Worm (Caenorhabditis elegans) whole organism, L1 larva: ENCODE results near the gene clec-251.

Experiments
- aha-1 ChIP-seq: fragments of 150-350 bp; optimal IDR thresholded peaks from 2 replicates; lab custom pipeline; 2014; ENCODE audit warnings: missing biosample characterization, missing genetic modification characterization
- ceh-88 ChIP-seq: fragments of 200-800 bp; sonication (Bioruptor generic); IDR thresholded peaks from 2 replicates; pipeline ENCODE4 v1.3.6; 2022; ENCODE audit warnings: missing genetic modification characterization, missing compliant biosample characterization
- efl-1 ChIP-seq, 4 experiments: fragments of 150-350 bp; optimal IDR thresholded peaks in 3 of 4; peaks in 1 of 4; 1 replicate in 1 of 4; 2 replicates in 3 of 4; lab custom pipeline; 2014; ENCODE audit warnings: missing biosample characterization in 2 of 4, missing genetic modification characterization in 2 of 4, missing genetic modification reagents in 2 of 4
- efl-3 ChIP-seq: fragments of 200-800 bp; sonication (Bioruptor generic); optimal IDR thresholded peaks from 2 replicates; lab custom pipeline; 2018; ENCODE audit warnings: mild to moderate bottlenecking, missing genetic modification characterization, missing compliant biosample characterization
- egl-27 ChIP-seq, 2 experiments: fragments of 150-350 bp in 1 of 2; sonication (generic microtip); optimal IDR thresholded peaks; 3 replicates each; lab custom pipeline; 2017 to 2018; ENCODE audit warnings: missing biosample characterization in 2 of 2, missing genetic modification characterization in 2 of 2, missing genetic modification reagents in 2 of 2
- fos-1 ChIP-seq: fragments of 150-350 bp; optimal IDR thresholded peaks from 2 replicates; lab custom pipeline; 2014; ENCODE audit warnings: missing biosample characterization, missing genetic modification characterization
- isw-1 ChIP-seq: fragments of 200-800 bp; sonication (Bioruptor generic); IDR thresholded peaks from 2 replicates; pipeline ENCODE4 v1.3.6; 2022; ENCODE audit warnings: missing genetic modification characterization, missing compliant biosample characterization
- nhr-20 ChIP-seq: sonication (generic microtip); optimal IDR thresholded peaks from 2 replicates; lab custom pipeline; 2016; ENCODE audit warnings: mild to moderate bottlenecking, missing genetic modification characterization, missing compliant biosample characterization
- nhr-90 ChIP-seq: sonication (generic microtip); optimal IDR thresholded peaks from 2 replicates; lab custom pipeline; 2016; ENCODE audit warnings: mild to moderate bottlenecking, missing genetic modification characterization, missing compliant biosample characterization; ENCODE audit not compliant: poor library complexity

- TF ChIP-seq isw-1 (GFP tag; lab: Robert Waterston, UW) (no peak), ceh-88 (GFP tag; lab: Robert Waterston, UW) (no peak), aha-1 (tag; lab: Kevin White, UChicago) (no peak), efl-3 (GFP tag; lab: Kevin White, UChicago) (no peak), fos-1 (tag; lab: Kevin White, UChicago) (no peak), egl-27 (tag; optimal IDR thresholded peaks at IDR 0.05; lab: Kevin White, UChicago) (no peak), efl-1 (optimal IDR thresholded peaks at IDR 0.05; lab: Kevin White, UChicago) (no peak), efl-1 (GFP tag; optimal IDR thresholded peaks at IDR 0.05 in 1 of 2; lab: Kevin White, UChicago) (peak in 1 of 2 experiments; percentile 87), nhr-20 (tag; lab: Kevin White, UChicago) (no peak), nhr-90 (tag; lab: Kevin White, UChicago) (no peak)
Observed at ce11 chrV:18719956-18720489, 26.8 kb downstream of the clec-251 start, which contains the start of gene Y17D7C.2.
